Worm (Caenorhabditis elegans): ENCODE data around the gene flp-23.

ce11 chrIII:8689655-8690054 is 39.1 kb downstream of the flp-23 start, which contains the start of gene B0303.4:
- TF ChIP-seq ceh-28 (tag; optimal IDR thresholded peaks at IDR 0.05), result peak; percentile 54
- TF ChIP-seq nhr-23 (tag; optimal IDR thresholded peaks at IDR 0.05), result peak; percentile 34
- no peak for TF ChIP-seq nhr-77 (tag; optimal IDR thresholded peaks at IDR 0.05)
- TF ChIP-seq R02D3.7 (tag; optimal IDR thresholded peaks at IDR 0.05), result no peak
- no peak for TF ChIP-seq nhr-237 (tag; optimal IDR thresholded peaks at IDR 0.05)
- peak; percentile 66 for TF ChIP-seq snpc-4 (tag; optimal IDR thresholded peaks at IDR 0.05)
- TF ChIP-seq jun-1 (tag; optimal IDR thresholded peaks at IDR 0.05), result no peak
- no peak for TF ChIP-seq aly-2 (tag; optimal IDR thresholded peaks at IDR 0.05)
- TF ChIP-seq ZK546.5 (tag; optimal IDR thresholded peaks at IDR 0.05), result no peak
- TF ChIP-seq nfya-1 (tag; optimal IDR thresholded peaks at IDR 0.05; ENCODE audit: insufficient read depth), result peak; percentile 77
- no peak for TF ChIP-seq unc-62 (GFP tag; optimal IDR thresholded peaks at IDR 0.05)
- TF ChIP-seq nhr-28 (tag; optimal IDR thresholded peaks at IDR 0.05), result no peak
